Worm (Caenorhabditis elegans): ENCODE results near the gene gcn-1.

The gcn-1 gene

ce11 chrIII:2151480-2151995, at the start of gene gcn-1:
gcn-1 (plus strand) TSS chrIII:2151945.
- no peak for TF ChIP-seq nhr-71 (tag; optimal IDR thresholded peaks at IDR 0.05)
- peak; percentile 45 for TF ChIP-seq fkh-8 (tag; optimal IDR thresholded peaks at IDR 0.05)
- TF ChIP-seq ceh-63 (GFP tag; optimal IDR thresholded peaks at IDR 0.05): no peak
- peak; percentile 56 for TF ChIP-seq C16A3.4 (tag; optimal IDR thresholded peaks at IDR 0.05)
- TF ChIP-seq lin-39 (tag; optimal IDR thresholded peaks at IDR 0.05): peak; percentile 70
- peak; percentile 79 for TF ChIP-seq mep-1 (tag; optimal IDR thresholded peaks at IDR 0.05)
- no peak for TF ChIP-seq unc-30 (tag; optimal IDR thresholded peaks at IDR 0.05)
- TF ChIP-seq efl-1 (optimal IDR thresholded peaks at IDR 0.05): peak; percentile 98 to 99
- TF ChIP-seq efl-1 (GFP tag; optimal IDR thresholded peaks at IDR 0.05 in 1 of 2): peak; percentile 99 to 100
- TF ChIP-seq vab-15 (tag; optimal IDR thresholded peaks at IDR 0.05): no peak
- peak; percentile 41 for TF ChIP-seq fkh-10 (GFP tag; optimal IDR thresholded peaks at IDR 0.05)
- TF ChIP-seq nhr-77 (tag; optimal IDR thresholded peaks at IDR 0.05): no peak
- no peak for TF ChIP-seq C34B4.2 (tag; optimal IDR thresholded peaks at IDR 0.05)
- TF ChIP-seq blmp-1 (tag; optimal IDR thresholded peaks at IDR 0.05): peak; percentile 47
- TF ChIP-seq F16B12.6 (tag; optimal IDR thresholded peaks at IDR 0.05): peak; percentile 99
- peak; percentile 88 for TF ChIP-seq snu-23 (GFP tag; optimal IDR thresholded peaks at IDR 0.05)
- TF ChIP-seq hpl-2 (GFP tag; optimal IDR thresholded peaks at IDR 0.05): no peak
- peak in 1 of 2 experiments; percentile 48 for TF ChIP-seq mdl-1 (tag; optimal IDR thresholded peaks at IDR 0.05)
- no peak for TF ChIP-seq tlp-1 (tag; optimal IDR thresholded peaks at IDR 0.05)
- no peak for TF ChIP-seq nhr-76 (tag; optimal IDR thresholded peaks at IDR 0.05)
- peak; percentile 14 for TF ChIP-seq elt-2 (tag; optimal IDR thresholded peaks at IDR 0.05)
- TF ChIP-seq nhr-11 (tag; optimal IDR thresholded peaks at IDR 0.05): peak; percentile 41
- peak; percentile 16 for TF ChIP-seq nhr-85 (tag)
- peak; percentile 87 for TF ChIP-seq aly-2 (tag; optimal IDR thresholded peaks at IDR 0.05)
- no peak for TF ChIP-seq nhr-47 (tag; optimal IDR thresholded peaks at IDR 0.05)
- TF ChIP-seq sptf-1 (tag; optimal IDR thresholded peaks at IDR 0.05): no peak
- no peak for TF ChIP-seq nhr-28 (tag; optimal IDR thresholded peaks at IDR 0.05)
- peak; percentile 65 for TF ChIP-seq skn-1 (tag; optimal IDR thresholded peaks at IDR 0.05)
- peak; percentile 97 to 99 (median 98) for TF ChIP-seq dpl-1 (GFP tag; optimal IDR thresholded peaks at IDR 0.05)
- TF ChIP-seq lin-15B (tag; optimal IDR thresholded peaks at IDR 0.05): peak; percentile 42
- no peak for TF ChIP-seq pax-3 (tag; optimal IDR thresholded peaks at IDR 0.05)
- no peak for TF ChIP-seq ceh-8 (GFP tag; optimal IDR thresholded peaks at IDR 0.05)
- no peak for TF ChIP-seq nhr-12 (tag; optimal IDR thresholded peaks at IDR 0.05)
- TF ChIP-seq jun-1 (tag; optimal IDR thresholded peaks at IDR 0.05): peak; percentile 41
- TF ChIP-seq ceh-90 (tag; optimal IDR thresholded peaks at IDR 0.05): no peak
- TF ChIP-seq nhr-19 (GFP tag; conservative IDR thresholded peaks at IDR 0.05): no peak; the same call in 1 of the 2 replicates
- peak; percentile 64 for TF ChIP-seq isw-1 (GFP tag; IDR thresholded peaks at IDR 0.05)
- no peak for TF ChIP-seq swsn-7 (tag; optimal IDR thresholded peaks at IDR 0.05)
- no peak for TF ChIP-seq aha-1 (tag; optimal IDR thresholded peaks at IDR 0.05)
- TF ChIP-seq mef-2 (tag; optimal IDR thresholded peaks at IDR 0.05): no peak
- no peak for TF ChIP-seq unc-62 (GFP tag; optimal IDR thresholded peaks at IDR 0.05)
- peak; percentile 79 to 84 (median 82) for TF ChIP-seq ceh-82 (tag; optimal IDR thresholded peaks at IDR 0.05)
- peak; percentile 84 to 90 for TF ChIP-seq lsy-2 (tag; optimal IDR thresholded peaks at IDR 0.05)
- no peak for TF ChIP-seq ceh-88 (GFP tag; IDR thresholded peaks at IDR 0.05)
- peak; percentile 97 for TF ChIP-seq mab-9 (GFP tag; IDR thresholded peaks at IDR 0.05)
- TF ChIP-seq fos-1 (tag; optimal IDR thresholded peaks at IDR 0.05): peak; percentile 29
- TF ChIP-seq C04F5.9 (tag; optimal IDR thresholded peaks at IDR 0.05): peak; percentile 55
- no peak for TF ChIP-seq nhr-237 (tag; optimal IDR thresholded peaks at IDR 0.05)
- TF ChIP-seq lin-13 (GFP tag; optimal IDR thresholded peaks at IDR 0.05): peak; percentile 61
- no peak for TF ChIP-seq fkh-4 (tag; optimal IDR thresholded peaks at IDR 0.05; ENCODE audit: borderline replicate concordance)
- TF ChIP-seq pqm-1 (tag; optimal IDR thresholded peaks at IDR 0.05): no peak
- peak; percentile 14 for TF ChIP-seq ama-1 (optimal IDR thresholded peaks at IDR 0.05)
- no peak for TF ChIP-seq sox-4 (tag; optimal IDR thresholded peaks at IDR 0.05)
- no peak for TF ChIP-seq grh-1 (GFP tag; IDR thresholded peaks at IDR 0.05)
- TF ChIP-seq ztf-11 (tag; optimal IDR thresholded peaks at IDR 0.05): peak in 1 of 2 experiments; percentile 12
